Worm (Caenorhabditis elegans) whole organism, L1 larva: ENCODE results near the gene sek-6.

Source experiments
- nhr-19 ChIP-seq: fragments of 200-800 bp; sonication (Bioruptor generic); conservative IDR thresholded peaks from 2 replicates; pipeline ENCODE4 v1.3.6; 2022; ENCODE audit warnings: missing genetic modification characterization, missing compliant biosample characterization
- nhr-76 ChIP-seq: sonication (generic microtip); optimal IDR thresholded peaks from 2 replicates; lab custom pipeline; 2017; ENCODE audit warnings: missing biosample characterization, missing genetic modification characterization
- unc-86 ChIP-seq: sonication (generic microtip); optimal IDR thresholded peaks from 2 replicates; lab custom pipeline; 2016; ENCODE audit warnings: missing genetic modification characterization, missing compliant biosample characterization

DNA sequence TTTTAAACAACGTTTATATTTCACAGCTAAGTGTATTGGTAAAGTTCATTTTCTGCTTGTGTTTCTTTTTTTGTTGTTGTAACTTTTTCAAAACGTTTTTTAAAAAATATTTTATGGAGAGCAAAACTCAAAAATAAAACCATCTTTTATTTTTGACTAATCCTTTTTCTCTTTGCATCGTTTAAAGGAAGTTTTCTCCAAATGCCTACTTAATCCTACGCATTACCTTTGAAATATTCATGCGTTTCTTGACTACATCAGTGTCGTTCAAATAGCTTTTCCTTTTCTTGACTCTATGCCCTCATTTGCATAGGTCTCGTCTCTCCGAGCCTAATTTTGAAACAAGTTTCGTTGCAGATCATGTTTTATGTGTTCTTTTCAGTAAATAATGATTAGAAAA, 50.1 kb downstream of the sek-6 start:
- TF ChIP-seq nhr-76 (no peak), nhr-19 (GFP tag; lab: Robert Waterston, UW) (no peak), unc-86 (tag; lab: Kevin White, UChicago) (no peak)
